Worm (Caenorhabditis elegans) whole organism, L1 larva: ENCODE data around the gene C47A10.16.

Experiments
- C34B4.2 ChIP-seq: sonication (generic microtip); optimal IDR thresholded peaks from 2 replicates; lab custom pipeline; 2017; ENCODE audit warnings: mild to moderate bottlenecking, missing genetic modification characterization, missing compliant biosample characterization
- aha-1 ChIP-seq: fragments of 150-350 bp; optimal IDR thresholded peaks from 2 replicates; lab custom pipeline; 2014; ENCODE audit warnings: missing biosample characterization, missing genetic modification characterization
- alr-1 ChIP-seq: fragments of 200-800 bp; sonication (Bioruptor generic); optimal IDR thresholded peaks from 2 replicates; lab custom pipeline; 2018; ENCODE audit warnings: borderline replicate concordance, mild to moderate bottlenecking, missing genetic modification characterization, missing compliant biosample characterization
- ama-1 ChIP-seq: fragments of 150-350 bp; optimal IDR thresholded peaks from 2 replicates; lab custom pipeline; 2014
- ceh-63 ChIP-seq: fragments of 200-800 bp; sonication (Bioruptor generic); optimal IDR thresholded peaks from 2 replicates; lab custom pipeline; 2018; ENCODE audit warnings: mild to moderate bottlenecking, missing genetic modification characterization, missing compliant biosample characterization
- ceh-8 ChIP-seq: fragments of 200-800 bp; sonication (Bioruptor generic); optimal IDR thresholded peaks from 2 replicates; lab custom pipeline; 2018; ENCODE audit warnings: mild to moderate bottlenecking, missing genetic modification characterization, moderate library complexity, missing compliant biosample characterization
- ceh-88 ChIP-seq: fragments of 200-800 bp; sonication (Bioruptor generic); IDR thresholded peaks from 2 replicates; pipeline ENCODE4 v1.3.6; 2022; ENCODE audit warnings: missing genetic modification characterization, missing compliant biosample characterization
- ces-1 ChIP-seq: fragments of 150-350 bp; optimal IDR thresholded peaks from 2 replicates; lab custom pipeline; 2014; ENCODE audit warnings: missing biosample characterization, missing genetic modification reagents, missing genetic modification characterization
- efl-1 ChIP-seq, 4 experiments: fragments of 150-350 bp; optimal IDR thresholded peaks in 3 of 4; peaks in 1 of 4; 1 replicate in 1 of 4; 2 replicates in 3 of 4; lab custom pipeline; 2014; ENCODE audit warnings: missing biosample characterization in 2 of 4, missing genetic modification characterization in 2 of 4, missing genetic modification reagents in 2 of 4
- egl-13 ChIP-seq: sonication (generic microtip); optimal IDR thresholded peaks from 2 replicates; lab custom pipeline; 2016; ENCODE audit warnings: missing genotype, missing genetic modification reagents, missing genetic modification characterization, missing compliant biosample characterization
- ets-5 ChIP-seq: fragments of 200-800 bp; sonication (Bioruptor generic); IDR thresholded peaks from 2 replicates; pipeline ENCODE4 v1.3.6; 2022; ENCODE audit warnings: missing genetic modification characterization, missing compliant biosample characterization
- fkh-8 ChIP-seq: sonication (generic microtip); optimal IDR thresholded peaks from 2 replicates; lab custom pipeline; 2016; ENCODE audit warnings: mild to moderate bottlenecking, missing genetic modification characterization, missing compliant biosample characterization
- fos-1 ChIP-seq: fragments of 150-350 bp; optimal IDR thresholded peaks from 2 replicates; lab custom pipeline; 2014; ENCODE audit warnings: missing biosample characterization, missing genetic modification characterization
- hlh-17 ChIP-seq: fragments of 200-800 bp; sonication (Bioruptor generic); optimal IDR thresholded peaks from 2 replicates; lab custom pipeline; 2018; ENCODE audit warnings: missing genetic modification characterization, mild to moderate bottlenecking, missing compliant biosample characterization, moderate library complexity, borderline replicate concordance
- hlh-4 ChIP-seq: sonication (generic microtip); optimal IDR thresholded peaks from 2 replicates; lab custom pipeline; 2016; ENCODE audit warnings: mild to moderate bottlenecking, missing genetic modification characterization, missing compliant biosample characterization
- irx-1 ChIP-seq: sonication (generic microtip); optimal IDR thresholded peaks from 2 replicates; lab custom pipeline; 2016; ENCODE audit warnings: missing genetic modification characterization, missing compliant biosample characterization
- isw-1 ChIP-seq: fragments of 200-800 bp; sonication (Bioruptor generic); IDR thresholded peaks from 2 replicates; pipeline ENCODE4 v1.3.6; 2022; ENCODE audit warnings: missing genetic modification characterization, missing compliant biosample characterization
- jun-1 ChIP-seq: fragments of 150-350 bp; optimal IDR thresholded peaks from 2 replicates; lab custom pipeline; 2014; ENCODE audit warnings: missing biosample characterization, missing genetic modification reagents, missing genetic modification characterization
- lin-15B ChIP-seq: fragments of 150-350 bp; sonication (generic microtip); optimal IDR thresholded peaks from 3 replicates; lab custom pipeline; 2014; ENCODE audit warnings: missing biosample characterization, missing genetic modification characterization
- lin-39 ChIP-seq: fragments of 150-350 bp; optimal IDR thresholded peaks from 2 replicates; lab custom pipeline; 2014; ENCODE audit warnings: missing biosample characterization, missing genetic modification reagents, missing genetic modification characterization
- lsy-2 ChIP-seq, 2 experiments: fragments of 150-350 bp; optimal IDR thresholded peaks; 2 replicates each; lab custom pipeline; 2014; ENCODE audit warnings: missing biosample characterization in 2 of 2, missing genetic modification characterization in 2 of 2
- mab-9 ChIP-seq: fragments of 200-800 bp; sonication (Bioruptor generic); IDR thresholded peaks from 2 replicates; pipeline ENCODE4 v1.3.6; 2022; ENCODE audit warnings: missing genetic modification reagents, missing genetic modification characterization, missing compliant biosample characterization
- mdl-1 ChIP-seq, 2 experiments: fragments of 150-350 bp; optimal IDR thresholded peaks; 2 replicates each; lab custom pipeline; 2014 to 2017; ENCODE audit warnings: missing biosample characterization in 2 of 2, missing genetic modification characterization in 2 of 2, inconsistent platforms in 1 of 2
- mef-2 ChIP-seq: fragments of 150-350 bp; optimal IDR thresholded peaks from 2 replicates; lab custom pipeline; 2014; ENCODE audit warnings: missing biosample characterization, missing genetic modification characterization
- nhr-11 ChIP-seq: fragments of 150-350 bp; optimal IDR thresholded peaks from 2 replicates; lab custom pipeline; 2014; ENCODE audit warnings: missing biosample characterization, missing genetic modification characterization
- nhr-12 ChIP-seq: sonication (generic microtip); optimal IDR thresholded peaks from 2 replicates; lab custom pipeline; 2017; ENCODE audit warnings: missing biosample characterization, missing genetic modification characterization
- nhr-19 ChIP-seq: fragments of 200-800 bp; sonication (Bioruptor generic); conservative IDR thresholded peaks from 2 replicates; pipeline ENCODE4 v1.3.6; 2022; ENCODE audit warnings: missing genetic modification characterization, missing compliant biosample characterization
- nhr-20 ChIP-seq: sonication (generic microtip); optimal IDR thresholded peaks from 2 replicates; lab custom pipeline; 2016; ENCODE audit warnings: mild to moderate bottlenecking, missing genetic modification characterization, missing compliant biosample characterization
- nhr-237 ChIP-seq: fragments of 150-350 bp; optimal IDR thresholded peaks from 2 replicates; lab custom pipeline; 2014; ENCODE audit warnings: missing biosample characterization, missing genetic modification characterization
- nhr-47 ChIP-seq: sonication (generic microtip); optimal IDR thresholded peaks from 2 replicates; lab custom pipeline; 2016; ENCODE audit warnings: mild to moderate bottlenecking, missing genetic modification characterization, moderate library complexity, missing compliant biosample characterization
- nhr-71 ChIP-seq: sonication (generic microtip); optimal IDR thresholded peaks from 2 replicates; lab custom pipeline; 2016; ENCODE audit warnings: mild to moderate bottlenecking, missing genetic modification characterization, moderate library complexity, missing compliant biosample characterization
- nhr-85 ChIP-seq: sonication (generic microtip); peaks from one replicate; lab custom pipeline; 2016; ENCODE audit warnings: missing genetic modification characterization, inconsistent platforms, missing compliant biosample characterization
- nhr-90 ChIP-seq: sonication (generic microtip); optimal IDR thresholded peaks from 2 replicates; lab custom pipeline; 2016; ENCODE audit warnings: mild to moderate bottlenecking, missing genetic modification characterization, missing compliant biosample characterization; ENCODE audit not compliant: poor library complexity
- pag-3 ChIP-seq: sonication (generic microtip); optimal IDR thresholded peaks from 2 replicates; lab custom pipeline; 2017; ENCODE audit warnings: missing genetic modification characterization, mild to moderate bottlenecking, missing compliant biosample characterization, antibody characterized with exemption, borderline replicate concordance; ENCODE audit not compliant: insufficient read depth
- pax-3 ChIP-seq: fragments of 200-800 bp; sonication (Bioruptor generic); optimal IDR thresholded peaks from 2 replicates; lab custom pipeline; 2018; ENCODE audit warnings: mild to moderate bottlenecking, missing genetic modification characterization, moderate library complexity, missing compliant biosample characterization
- pqm-1 ChIP-seq: sonication (generic microtip); optimal IDR thresholded peaks from 3 replicates; lab custom pipeline; 2017; ENCODE audit warnings: missing biosample characterization, missing genetic modification characterization
- rnt-1 ChIP-seq: sonication (generic microtip); optimal IDR thresholded peaks from 2 replicates; lab custom pipeline; 2016; ENCODE audit warnings: mild to moderate bottlenecking, missing genetic modification characterization, moderate library complexity, missing compliant biosample characterization
- skn-1 ChIP-seq: fragments of 150-350 bp; optimal IDR thresholded peaks from 2 replicates; lab custom pipeline; 2014; ENCODE audit warnings: missing biosample characterization, missing genetic modification characterization
- sox-4 ChIP-seq: sonication (generic microtip); optimal IDR thresholded peaks from 2 replicates; lab custom pipeline; 2016; ENCODE audit warnings: missing genetic modification characterization, missing compliant biosample characterization
- sup-37 ChIP-seq: fragments of 200-800 bp; sonication (Bioruptor generic); optimal IDR thresholded peaks from 2 replicates; lab custom pipeline; 2018; ENCODE audit warnings: mild to moderate bottlenecking, missing genetic modification characterization, missing compliant biosample characterization
- tbx-2 ChIP-seq: sonication (generic microtip); optimal IDR thresholded peaks from 2 replicates; lab custom pipeline; 2016; ENCODE audit warnings: missing genetic modification characterization, missing compliant biosample characterization
- unc-130 ChIP-seq: fragments of 150-350 bp; optimal IDR thresholded peaks from 2 replicates; lab custom pipeline; 2017; ENCODE audit warnings: missing biosample characterization, missing genetic modification characterization, inconsistent platforms
- unc-98 ChIP-seq: fragments of 200-800 bp; sonication (Bioruptor generic); IDR thresholded peaks from 2 replicates; pipeline ENCODE4 v1.3.6; 2022; ENCODE audit warnings: missing genetic modification characterization, missing compliant biosample characterization
- zip-4 ChIP-seq: fragments of 200-800 bp; sonication (Bioruptor generic); optimal IDR thresholded peaks from 2 replicates; lab custom pipeline; 2018; ENCODE audit warnings: mild to moderate bottlenecking, missing genetic modification characterization, moderate library complexity, missing compliant biosample characterization
- ztf-11 ChIP-seq, 2 experiments: sonication (generic microtip); optimal IDR thresholded peaks; 2 replicates each; lab custom pipeline; 2016 to 2017; ENCODE audit warnings: missing genetic modification characterization in 2 of 2, missing biosample characterization in 1 of 2, missing compliant biosample characterization in 1 of 2

The C47A10.16 gene

DNA sequence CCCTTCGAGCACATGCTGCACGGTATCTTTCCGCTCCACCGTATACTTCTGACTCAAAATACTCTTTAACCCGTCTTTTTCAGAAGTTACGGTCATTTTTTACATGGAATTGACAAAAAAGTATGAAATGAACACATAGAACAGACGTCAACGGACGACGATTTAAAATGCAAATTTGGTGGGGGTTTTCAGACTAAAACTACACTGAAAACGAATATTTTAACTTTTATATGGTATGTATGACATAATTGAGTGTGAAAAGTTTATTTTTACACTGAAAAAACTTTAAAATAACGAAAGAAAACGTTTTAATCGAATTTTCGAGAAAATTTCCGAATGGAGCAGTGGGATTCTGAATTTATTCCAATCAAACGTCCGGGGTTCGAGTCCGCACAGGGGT, 18.0 kb downstream of the C47A10.16 start, which contains the start of gene twk-36:
Gene twk-36 (minus strand): TSS at position 101 of the 400 bp plus-strand sequence.
- no peak for TF ChIP-seq lin-39 (tag; lab: Kevin White, UChicago)
- no peak for TF ChIP-seq nhr-47
- no peak for TF ChIP-seq nhr-85 (tag; lab: Kevin White, UChicago)
- TF ChIP-seq unc-98 = no peak
- TF ChIP-seq nhr-90 (tag; lab: Kevin White, UChicago) = no peak
- TF ChIP-seq unc-130 = no peak
- TF ChIP-seq pag-3 = no peak
- TF ChIP-seq mef-2 (tag; lab: Kevin White, UChicago) = no peak
- TF ChIP-seq nhr-237 = no peak
- TF ChIP-seq ets-5 (GFP tag; lab: Robert Waterston, UW) = no peak
- TF ChIP-seq egl-13 (tag; lab: Kevin White, UChicago) = no peak
- TF ChIP-seq nhr-11 (tag; lab: Kevin White, UChicago) = no peak
- no peak for TF ChIP-seq ceh-8 (GFP tag; lab: Kevin White, UChicago)
- no peak for TF ChIP-seq sup-37
- no peak for TF ChIP-seq hlh-17 (GFP tag; lab: Kevin White, UChicago)
- TF ChIP-seq mdl-1 (tag; optimal IDR thresholded peaks at IDR 0.05; lab: Kevin White, UChicago) = no peak
- no peak for TF ChIP-seq jun-1 (tag; lab: Kevin White, UChicago)

- TF ChIP-seq ceh-63 (GFP tag; lab: Kevin White, UChicago) = no peak
- no peak for TF ChIP-seq ceh-8 (GFP tag; lab: Kevin White, UChicago)
- no peak for TF ChIP-seq nhr-237
- no peak for TF ChIP-seq egl-13 (tag; lab: Kevin White, UChicago)
- no peak for TF ChIP-seq aha-1 (tag; lab: Kevin White, UChicago)
Observed at ce11 chrV:17743802-17744201, 21.2 kb downstream of the C47A10.16 start.

DNA sequence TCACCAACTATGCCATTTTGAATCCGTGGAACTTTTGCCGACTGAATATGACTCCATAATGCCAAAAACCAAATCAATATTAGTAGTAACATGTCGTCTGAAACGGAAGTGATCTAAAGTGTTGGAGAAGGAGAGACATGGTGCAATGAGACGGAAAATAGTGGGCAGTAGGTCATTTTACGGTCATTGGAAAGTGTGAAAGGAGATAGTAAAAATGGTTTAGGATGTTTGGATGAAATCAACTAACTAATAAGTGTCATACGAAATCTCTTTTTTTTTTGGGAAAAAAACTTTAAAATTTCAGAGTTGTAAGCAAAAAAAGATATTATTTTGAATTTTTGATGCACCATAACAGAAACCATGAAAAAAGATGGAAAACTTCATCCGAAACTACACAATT, 25.2 kb downstream of the C47A10.16 start, which contains the start of gene cutl-4:
Gene cutl-4 (minus strand): TSS at position 101 of the 400 bp plus-strand sequence.
- no peak for TF ChIP-seq isw-1
- TF ChIP-seq ama-1 (lab: Kevin White, UChicago) = no peak
- TF ChIP-seq nhr-12 (tag; lab: Kevin White, UChicago) = no peak

DNA sequence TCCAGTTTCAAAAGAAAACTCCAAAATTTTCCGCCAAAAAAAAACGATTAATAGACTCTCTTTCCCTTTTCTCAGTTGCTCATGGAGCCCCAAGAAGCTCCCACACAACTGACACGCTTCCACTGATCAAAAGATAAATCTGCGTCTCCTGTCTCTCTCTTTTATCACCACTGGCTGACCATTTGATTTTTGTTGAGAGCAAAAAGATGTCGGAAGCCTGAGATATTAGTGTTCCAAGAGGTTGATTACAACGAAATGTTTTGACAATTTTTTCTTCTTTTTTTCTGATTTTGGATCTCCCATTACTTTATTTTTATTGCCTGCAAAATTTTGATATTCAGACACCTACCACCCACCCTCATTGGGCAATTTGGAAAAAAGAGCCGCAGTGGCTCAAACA, 32.5 kb downstream of the C47A10.16 start, which contains the start of gene twk-42:
Gene twk-42 (minus strand): TSS at position 101 of the 400 bp plus-strand sequence.
- TF ChIP-seq fkh-8 (tag; lab: Kevin White, UChicago) (no peak), rnt-1 (tag; lab: Kevin White, UChicago) (peak; percentile 29)

DNA sequence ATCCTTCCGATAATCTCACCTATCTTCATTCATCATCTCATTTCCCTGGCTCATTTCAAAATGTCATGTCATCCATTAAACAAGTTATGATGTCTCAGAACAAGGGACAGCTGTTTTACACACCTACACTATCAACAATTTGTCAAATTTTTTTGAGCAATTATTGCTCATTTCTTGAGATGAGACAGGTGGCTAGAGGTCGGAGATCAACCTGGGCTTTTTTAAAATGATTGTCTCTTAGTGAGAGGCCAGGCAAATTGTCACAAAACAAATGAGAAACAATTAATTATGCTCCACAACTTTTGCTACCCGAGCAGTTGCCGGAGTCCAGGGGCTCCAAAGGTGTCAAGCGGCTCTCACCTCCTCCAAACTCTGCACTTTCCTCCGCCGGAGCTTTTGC, 36.2 kb downstream of the C47A10.16 start:
- peak; percentile 33 for TF ChIP-seq nhr-11 (tag; lab: Kevin White, UChicago)
- no peak for TF ChIP-seq irx-1 (tag; lab: Kevin White, UChicago)
- no peak for TF ChIP-seq fos-1
- TF ChIP-seq ces-1 (GFP tag; lab: Kevin White, UChicago) = no peak
- peak; percentile 3 for TF ChIP-seq tbx-2 (tag; lab: Kevin White, UChicago)
- no peak for TF ChIP-seq sox-4 (tag; lab: Kevin White, UChicago)
- TF ChIP-seq C34B4.2 (tag; lab: Kevin White, UChicago) = no peak
- TF ChIP-seq mab-9 (GFP tag; lab: Robert Waterston, UW) = no peak
- TF ChIP-seq pax-3 = no peak
- no peak for TF ChIP-seq lin-15B
- TF ChIP-seq pag-3 = no peak
- no peak for TF ChIP-seq efl-1 (optimal IDR thresholded peaks at IDR 0.05; lab: Kevin White, UChicago)
- peak in 1 of 2 experiments; percentile 75 for TF ChIP-seq efl-1 (GFP tag; optimal IDR thresholded peaks at IDR 0.05 in 1 of 2; lab: Kevin White, UChicago)
- TF ChIP-seq alr-1 = no peak
- no peak for TF ChIP-seq hlh-4 (tag; lab: Kevin White, UChicago)
- peak in 1 of 2 experiments; percentile 32 for TF ChIP-seq lsy-2 (tag; optimal IDR thresholded peaks at IDR 0.05; lab: Kevin White, UChicago)
- no peak for TF ChIP-seq skn-1
- TF ChIP-seq lin-39 (tag; lab: Kevin White, UChicago) = peak; percentile 68
- no peak for TF ChIP-seq zip-4 (GFP tag; lab: Kevin White, UChicago)
- TF ChIP-seq nhr-47 = no peak
- TF ChIP-seq nhr-20 (tag; lab: Kevin White, UChicago) = peak; percentile 4
- TF ChIP-seq nhr-19 (GFP tag; lab: Robert Waterston, UW) = peak; percentile 47
- no peak for TF ChIP-seq ceh-88 (GFP tag; lab: Robert Waterston, UW)
- TF ChIP-seq nhr-71 (tag; lab: Kevin White, UChicago) = peak; percentile 70
- TF ChIP-seq ztf-11 (tag; optimal IDR thresholded peaks at IDR 0.05; lab: Kevin White, UChicago) = no peak
- no peak for TF ChIP-seq pqm-1 (tag; lab: Kevin White, UChicago)
